Fruit fly (Drosophila melanogaster): ENCODE measurements around the gene Prp31.

DNA sequence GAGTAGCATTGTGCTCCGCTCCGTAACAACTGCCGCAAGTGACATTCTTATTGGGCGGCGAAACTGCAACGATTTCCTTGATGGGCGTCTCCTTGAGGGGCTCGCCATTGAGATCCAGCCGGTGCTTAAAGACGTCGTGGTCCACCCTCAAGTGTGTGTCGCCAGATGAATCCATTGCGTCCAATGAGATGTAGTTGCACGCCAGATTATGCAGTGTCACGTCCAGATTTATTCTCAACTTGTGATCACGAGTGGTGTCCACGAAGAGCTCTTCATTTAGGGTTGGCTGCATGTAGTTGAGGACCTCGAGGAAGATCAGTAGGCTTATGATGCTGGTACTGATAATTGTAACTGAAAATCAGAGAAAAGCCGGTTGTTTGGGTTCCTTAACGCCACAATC is 4.1 kb downstream of the Prp31 start:
- TF ChIP-seq sage (GFP tag; optimal IDR thresholded peaks at IDR 0.05), result no peak
- TF ChIP-seq h (GFP tag; optimal IDR thresholded peaks at IDR 0.05), result no peak
- no peak for TF ChIP-seq Myc (optimal IDR thresholded peaks at IDR 0.05)
- no peak for TF ChIP-seq CG9705 (GFP tag; optimal IDR thresholded peaks at IDR 0.05)
- TF ChIP-seq OdsH (GFP tag; optimal IDR thresholded peaks at IDR 0.05), result no peak
- TF ChIP-seq usp (GFP tag; optimal IDR thresholded peaks at IDR 0.05), result no peak
- no peak for TF ChIP-seq br (GFP tag; optimal IDR thresholded peaks at IDR 0.05)
- no peak for TF ChIP-seq psq (GFP tag; optimal IDR thresholded peaks at IDR 0.05)

All from whole organism, wandering third instar larva.